Worm (Caenorhabditis elegans): ENCODE data around the gene R10E4.1.

R10E4.1 gene

DNA sequence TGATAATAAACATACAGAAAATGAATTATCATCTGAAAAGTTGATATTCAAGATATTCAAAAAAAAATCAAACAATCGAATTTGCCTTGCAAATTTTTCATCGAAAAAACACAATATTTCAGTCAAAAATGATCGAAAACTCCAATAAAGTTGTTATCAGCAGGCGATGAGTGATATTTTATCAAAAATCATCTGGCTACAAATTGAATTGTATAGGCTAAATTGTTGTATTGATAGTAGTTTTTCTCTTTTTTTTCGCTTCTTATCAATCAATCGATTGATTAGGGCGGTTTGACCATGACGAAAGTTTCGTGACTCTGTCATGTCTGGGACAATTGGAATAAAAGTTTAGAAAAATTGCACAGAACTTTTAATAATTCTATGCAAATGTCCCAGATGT is 29.4 kb upstream of the R10E4.1 start:
- no peak for TF ChIP-seq snpc-4 (tag; optimal IDR thresholded peaks at IDR 0.05)
- no peak for TF ChIP-seq mep-1 (tag; optimal IDR thresholded peaks at IDR 0.05)
- no peak for TF ChIP-seq elt-3 (tag; optimal IDR thresholded peaks at IDR 0.05)
- TF ChIP-seq ceh-39 (tag; optimal IDR thresholded peaks at IDR 0.05), result no peak
- no peak for TF ChIP-seq lin-32 (GFP tag; optimal IDR thresholded peaks at IDR 0.05)

DNA sequence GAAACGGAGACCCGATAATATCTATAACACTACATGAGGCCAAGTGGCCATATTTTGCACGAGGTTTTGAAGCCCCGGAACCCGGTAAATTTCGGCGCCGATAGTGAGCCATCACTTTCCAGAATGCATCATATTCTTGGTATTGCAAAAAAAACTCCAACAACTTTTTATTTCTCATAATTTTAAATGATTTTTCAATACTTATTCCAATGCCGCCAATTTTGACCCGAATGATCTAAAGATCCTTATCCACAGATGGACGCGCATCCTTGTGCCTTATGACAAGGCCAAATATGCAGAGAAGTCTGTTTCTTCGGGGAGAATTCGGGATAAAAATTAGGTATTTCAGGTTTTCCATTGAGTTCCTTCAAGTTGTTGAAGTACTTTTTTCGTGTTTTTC is 28.4 kb upstream of the R10E4.1 start:
- TF ChIP-seq elt-1 (tag; optimal IDR thresholded peaks at IDR 0.05; ENCODE audit: borderline replicate concordance, insufficient read depth) (peak; percentile 54), bed-3 (GFP tag; optimal IDR thresholded peaks at IDR 0.05) (no peak)

DNA sequence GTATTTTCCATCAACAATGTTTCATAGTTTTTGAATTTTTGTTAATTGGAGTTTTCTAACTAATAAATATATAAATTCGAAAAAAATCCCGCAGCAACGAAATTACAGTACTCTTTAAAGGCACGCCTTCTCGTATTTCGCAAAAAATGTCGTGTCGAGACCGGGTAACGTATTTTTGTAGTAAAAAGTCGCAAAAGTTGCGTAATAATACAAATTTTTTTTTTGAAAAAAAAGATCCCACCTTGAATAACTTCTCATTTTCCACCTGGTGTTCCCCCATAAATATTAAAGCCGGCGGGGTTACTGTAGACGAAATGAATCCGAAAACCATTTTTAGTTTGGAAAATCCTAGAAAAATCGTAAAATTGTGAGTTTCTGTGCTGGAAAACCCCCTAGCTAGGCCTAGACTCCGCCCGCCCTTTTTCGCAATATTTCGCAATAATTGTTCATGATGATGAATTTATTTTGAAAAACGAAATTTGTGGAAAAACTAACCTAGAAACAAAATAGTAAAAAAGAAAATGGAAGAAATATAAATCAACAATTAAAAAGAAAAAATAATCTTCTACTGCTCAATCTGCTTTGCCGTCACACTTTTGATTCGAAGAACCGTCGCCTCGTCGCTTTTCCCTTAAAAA is 27.2 kb upstream of the R10E4.1 start, which contains the start of gene F43C1.7:
Gene F43C1.7 (minus strand): TSS at position 351 of the 638 bp plus-strand sequence.
- TF ChIP-seq unc-39 (tag; optimal IDR thresholded peaks at IDR 0.05) (no peak), zip-8 (tag; optimal IDR thresholded peaks at IDR 0.05) (peak; percentile 60), mab-5 (tag; optimal IDR thresholded peaks at IDR 0.05) (no peak)

DNA sequence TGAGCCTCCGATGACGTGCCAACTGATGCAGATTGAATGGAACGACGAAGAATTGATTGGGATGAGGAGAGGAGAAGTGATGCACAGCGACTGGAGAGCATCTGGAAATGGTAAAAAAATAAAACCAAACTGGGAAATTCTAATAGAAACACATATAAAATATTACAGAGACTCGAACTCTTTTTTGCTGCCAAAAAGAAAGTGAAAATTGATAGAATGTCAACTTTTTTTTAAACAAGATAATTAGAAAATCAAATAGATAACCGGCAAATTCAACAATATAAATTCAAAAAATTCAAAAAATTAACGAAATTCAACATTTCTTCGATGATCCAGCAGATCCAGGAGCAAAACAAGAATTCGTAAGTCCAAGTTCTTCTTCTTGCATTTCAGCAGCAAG is 26.1 kb upstream of the R10E4.1 start, which contains the start of gene mrpl-21:
Gene mrpl-21 (minus strand): TSS at position 101 of the 400 bp plus-strand sequence.
- no peak for TF ChIP-seq hlh-1 (tag; optimal IDR thresholded peaks at IDR 0.05)
- TF ChIP-seq lin-32 (GFP tag; optimal IDR thresholded peaks at IDR 0.05), result no peak
- TF ChIP-seq unc-39 (tag; optimal IDR thresholded peaks at IDR 0.05), result no peak
- TF ChIP-seq ceh-43 (GFP tag; optimal IDR thresholded peaks at IDR 0.05), result no peak

DNA sequence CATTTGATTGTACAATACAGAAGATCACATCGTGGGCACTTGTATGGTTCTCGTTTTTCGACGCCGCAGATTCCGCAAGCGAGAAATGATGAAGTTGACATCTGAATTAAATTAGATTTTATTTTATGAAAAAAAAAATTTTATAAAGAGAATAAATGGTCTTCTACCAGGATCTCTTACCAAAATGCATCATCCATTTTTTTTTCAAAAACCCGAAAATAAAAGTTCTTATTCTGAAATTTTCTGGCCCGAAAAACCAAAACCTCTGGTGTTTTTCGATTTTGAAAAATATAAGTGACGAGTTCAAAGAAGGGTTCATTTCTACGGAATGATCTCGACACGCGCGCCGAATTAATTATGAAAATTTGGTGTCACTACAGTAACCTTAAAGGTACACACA is 25.3 kb upstream of the R10E4.1 start, which contains the start of gene zhit-2:
Gene zhit-2 (minus strand): TSS at position 101 of the 400 bp plus-strand sequence.
- no peak for TF ChIP-seq nhr-28 (tag; optimal IDR thresholded peaks at IDR 0.05)
- no peak for TF ChIP-seq lsy-2 (tag; optimal IDR thresholded peaks at IDR 0.05)
- TF ChIP-seq ham-2 (GFP tag; optimal IDR thresholded peaks at IDR 0.05), result no peak
- TF ChIP-seq blmp-1 (tag; optimal IDR thresholded peaks at IDR 0.05), result no peak
- TF ChIP-seq flh-1 (GFP tag; optimal IDR thresholded peaks at IDR 0.05), result no peak
- TF ChIP-seq unc-120 (tag; optimal IDR thresholded peaks at IDR 0.05; ENCODE audit: poor library complexity, severe bottlenecking), result no peak
- no peak for TF ChIP-seq snpc-4 (tag; optimal IDR thresholded peaks at IDR 0.05)
- no peak for TF ChIP-seq ceh-83 (GFP tag; optimal IDR thresholded peaks at IDR 0.05)
- TF ChIP-seq mep-1 (tag; optimal IDR thresholded peaks at IDR 0.05), result no peak
- no peak for TF ChIP-seq nhr-76 (tag; optimal IDR thresholded peaks at IDR 0.05)
- no peak for TF ChIP-seq drap-1 (GFP tag; optimal IDR thresholded peaks at IDR 0.05)
- no peak for TF ChIP-seq nhr-237 (tag; optimal IDR thresholded peaks at IDR 0.05)
- TF ChIP-seq ceh-39 (tag; optimal IDR thresholded peaks at IDR 0.05), result no peak
- TF ChIP-seq tbx-8 (GFP tag; optimal IDR thresholded peaks at IDR 0.05), result no peak
- TF ChIP-seq unc-39 (tag; optimal IDR thresholded peaks at IDR 0.05), result no peak
- TF ChIP-seq ztf-11 (tag; optimal IDR thresholded peaks at IDR 0.05), result no peak
- TF ChIP-seq M03D4.4 (tag; optimal IDR thresholded peaks at IDR 0.05), result no peak
- no peak for TF ChIP-seq ceh-43 (GFP tag; optimal IDR thresholded peaks at IDR 0.05)
- no peak for TF ChIP-seq nhr-12 (tag; optimal IDR thresholded peaks at IDR 0.05)
- TF ChIP-seq sem-2 (GFP tag; optimal IDR thresholded peaks at IDR 0.05), result no peak

DNA sequence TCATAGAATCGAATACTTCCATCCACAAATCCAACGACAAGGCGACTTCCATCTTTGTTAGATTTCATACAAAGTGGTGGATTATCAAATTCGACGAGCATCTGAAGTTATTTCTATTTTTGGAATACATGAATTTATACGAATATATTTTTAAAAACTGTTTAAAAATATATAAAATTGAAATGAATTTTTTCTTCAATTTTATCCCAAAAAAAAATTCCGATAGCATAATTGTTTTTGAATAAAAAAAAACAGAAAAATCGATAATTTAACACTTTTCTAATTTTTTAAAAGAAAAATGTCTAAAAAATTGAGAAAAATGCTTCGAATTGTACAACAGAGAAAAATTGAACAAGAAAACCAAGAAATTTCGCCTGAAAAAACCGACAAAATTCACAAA is 22.0 kb upstream of the R10E4.1 start, which contains the start of gene Y44F5A.1:
Gene Y44F5A.1 (minus strand): TSS at position 101 of the 400 bp plus-strand sequence.
- TF ChIP-seq ceh-43 (GFP tag; optimal IDR thresholded peaks at IDR 0.05) (no peak), nhr-28 (tag; optimal IDR thresholded peaks at IDR 0.05) (no peak)

DNA sequence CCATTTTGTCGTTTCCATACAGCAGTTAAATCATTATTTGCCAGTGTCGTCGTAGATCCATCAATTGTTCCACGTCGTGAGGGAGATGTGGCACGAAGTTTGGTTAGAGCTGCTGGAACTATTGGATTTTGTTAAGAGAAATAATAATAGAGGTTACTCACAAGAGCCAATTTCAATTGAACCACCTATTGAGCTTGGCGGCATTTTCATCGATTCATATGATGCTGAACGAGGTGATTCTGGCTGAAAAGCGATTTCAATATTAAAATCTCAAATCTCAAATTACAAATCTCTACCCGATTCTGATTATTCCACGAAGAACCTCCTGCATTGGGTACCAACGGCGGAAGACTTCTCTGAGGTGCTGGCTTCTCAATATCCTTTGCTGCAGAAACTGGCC is 11.6 kb upstream of the R10E4.1 start:
- TF ChIP-seq cnd-1 (tag; optimal IDR thresholded peaks at IDR 0.05) (no peak), ceh-83 (GFP tag; optimal IDR thresholded peaks at IDR 0.05) (no peak), M03D4.4 (tag; optimal IDR thresholded peaks at IDR 0.05) (no peak), snpc-4 (tag; optimal IDR thresholded peaks at IDR 0.05) (no peak), blmp-1 (tag; optimal IDR thresholded peaks at IDR 0.05) (no peak), unc-39 (tag; optimal IDR thresholded peaks at IDR 0.05) (no peak), mls-2 (tag; optimal IDR thresholded peaks at IDR 0.05) (no peak), drap-1 (GFP tag; optimal IDR thresholded peaks at IDR 0.05) (no peak), lin-13 (tag; optimal IDR thresholded peaks at IDR 0.05) (no peak), ham-2 (GFP tag; optimal IDR thresholded peaks at IDR 0.05) (no peak), lin-32 (GFP tag; optimal IDR thresholded peaks at IDR 0.05) (no peak)

All from whole organism, mixed stage, embryonic.